Worm (Caenorhabditis elegans): ENCODE measurements around the gene gmeb-3.

- no peak for TF ChIP-seq jun-1 (tag; optimal IDR thresholded peaks at IDR 0.05)
- no peak for TF ChIP-seq ceh-82 (tag; optimal IDR thresholded peaks at IDR 0.05)
- TF ChIP-seq nhr-28 (tag; optimal IDR thresholded peaks at IDR 0.05) = no peak
- TF ChIP-seq nhr-76 (tag; optimal IDR thresholded peaks at IDR 0.05) = no peak
- TF ChIP-seq unc-62 (GFP tag; optimal IDR thresholded peaks at IDR 0.05) = no peak
- TF ChIP-seq ztf-4 (tag; optimal IDR thresholded peaks at IDR 0.05) = no peak
Measured at ce11 chrIII:3768200-3768599, at the start of gene gmeb-3.

All from whole organism, L3 larva.